Worm (Caenorhabditis elegans) whole organism, L2 larva: Measurements from ENCODE around the gene srg-30.
A peak's percentile ranks its signal among the peaks of the same experiment; 100 is the strongest.

Source experiments
- F13H6.1 ChIP-seq: sonication (generic microtip); optimal IDR thresholded peaks from 2 replicates; lab custom pipeline; 2016; ENCODE audit warnings: missing genetic modification characterization, missing compliant biosample characterization
- R02D3.7 ChIP-seq: fragments of 150-350 bp; optimal IDR thresholded peaks from 2 replicates; lab custom pipeline; 2014; ENCODE audit warnings: missing biosample characterization, missing genetic modification characterization
- ZK546.5 ChIP-seq: sonication (generic microtip); optimal IDR thresholded peaks from 2 replicates; lab custom pipeline; 2017; ENCODE audit warnings: missing biosample characterization, missing genetic modification characterization
- alr-1 ChIP-seq: fragments of 150-350 bp; optimal IDR thresholded peaks from 2 replicates; lab custom pipeline; 2014; ENCODE audit warnings: missing biosample characterization, missing genetic modification characterization
- ama-1 ChIP-seq: fragments of 150-350 bp; optimal IDR thresholded peaks from 2 replicates; lab custom pipeline; 2018; ENCODE audit warnings: inconsistent platforms
- blmp-1 ChIP-seq: sonication (generic microtip); optimal IDR thresholded peaks from 2 replicates; lab custom pipeline; 2017; ENCODE audit warnings: missing genetic modification characterization, mild to moderate bottlenecking, missing compliant biosample characterization, antibody characterized with exemption, moderate library complexity; ENCODE audit not compliant: insufficient read depth
- crh-2 ChIP-seq: sonication (generic microtip); optimal IDR thresholded peaks from 2 replicates; lab custom pipeline; 2017; ENCODE audit warnings: missing biosample characterization, missing genetic modification characterization
- egl-27 ChIP-seq: sonication (generic microtip); optimal IDR thresholded peaks from 3 replicates; lab custom pipeline; 2017; ENCODE audit warnings: missing biosample characterization, missing genetic modification reagents, missing genetic modification characterization
- elt-1 ChIP-seq: fragments of 150-350 bp; optimal IDR thresholded peaks from 2 replicates; lab custom pipeline; 2014; ENCODE audit warnings: missing biosample characterization, missing genetic modification characterization
- elt-3 ChIP-seq: sonication (generic microtip); optimal IDR thresholded peaks from 2 replicates; lab custom pipeline; 2017; ENCODE audit warnings: missing biosample characterization, missing genetic modification characterization
- fos-1 ChIP-seq: fragments of 150-350 bp; optimal IDR thresholded peaks from 2 replicates; lab custom pipeline; 2014; ENCODE audit warnings: missing biosample characterization, missing genetic modification characterization
- gmeb-1 ChIP-seq: fragments of 150-350 bp; optimal IDR thresholded peaks from 2 replicates; lab custom pipeline; 2014; ENCODE audit warnings: missing biosample characterization, missing genetic modification characterization
- lin-11 ChIP-seq: fragments of 150-350 bp; sonication (generic microtip); optimal IDR thresholded peaks from 2 replicates; lab custom pipeline; 2014; ENCODE audit warnings: missing biosample characterization, missing genetic modification characterization, inconsistent platforms, mixed read lengths
- lin-13 ChIP-seq: fragments of 150-350 bp; optimal IDR thresholded peaks from 2 replicates; lab custom pipeline; 2014; ENCODE audit warnings: missing biosample characterization, missing genetic modification reagents, missing genetic modification characterization
- lin-39 ChIP-seq: fragments of 150-350 bp; optimal IDR thresholded peaks from 2 replicates; lab custom pipeline; 2014; ENCODE audit warnings: missing biosample characterization, missing genetic modification reagents, missing genetic modification characterization
- mab-5 ChIP-seq: fragments of 150-350 bp; optimal IDR thresholded peaks from 2 replicates; lab custom pipeline; 2014; ENCODE audit warnings: missing biosample characterization, missing genetic modification characterization
- mbf-1 ChIP-seq: sonication (generic microtip); optimal IDR thresholded peaks from 2 replicates; lab custom pipeline; 2017; ENCODE audit warnings: missing biosample characterization, missing genetic modification characterization
- mdl-1 ChIP-seq, 2 experiments: fragments of 150-350 bp in 1 of 2; sonication (generic microtip) in 1 of 2; optimal IDR thresholded peaks; 2 replicates each; lab custom pipeline; 2017; ENCODE audit warnings: missing biosample characterization in 2 of 2, missing genetic modification characterization in 2 of 2
- nhr-10 ChIP-seq: sonication (generic microtip); optimal IDR thresholded peaks from 2 replicates; lab custom pipeline; 2017; ENCODE audit warnings: missing biosample characterization, missing genetic modification characterization
- nhr-11 ChIP-seq: fragments of 150-350 bp; optimal IDR thresholded peaks from 2 replicates; lab custom pipeline; 2014; ENCODE audit warnings: missing biosample characterization, missing genetic modification characterization
- nhr-129 ChIP-seq: fragments of 150-350 bp; optimal IDR thresholded peaks from 2 replicates; lab custom pipeline; 2014; ENCODE audit warnings: missing biosample characterization, missing genetic modification characterization
- nhr-23 ChIP-seq: fragments of 150-350 bp; optimal IDR thresholded peaks from 2 replicates; lab custom pipeline; 2014; ENCODE audit warnings: missing biosample characterization, missing genetic modification reagents, missing genetic modification characterization
- nhr-237 ChIP-seq: fragments of 150-350 bp; optimal IDR thresholded peaks from 2 replicates; lab custom pipeline; 2014; ENCODE audit warnings: missing biosample characterization, missing genetic modification characterization
- nhr-25 ChIP-seq: fragments of 150-350 bp; sonication (generic microtip); optimal IDR thresholded peaks from 3 replicates; lab custom pipeline; 2014; ENCODE audit warnings: missing biosample characterization, missing genetic modification characterization
- peb-1 ChIP-seq: fragments of 150-350 bp; optimal IDR thresholded peaks from 2 replicates; lab custom pipeline; 2014; ENCODE audit warnings: missing biosample characterization, missing genetic modification characterization
- sem-4 ChIP-seq: fragments of 150-350 bp; optimal IDR thresholded peaks from 2 replicates; lab custom pipeline; 2014; ENCODE audit warnings: missing biosample characterization, missing genetic modification reagents, missing genetic modification characterization
- skn-1 ChIP-seq: sonication (generic microtip); optimal IDR thresholded peaks from 2 replicates; lab custom pipeline; 2017; ENCODE audit warnings: missing biosample characterization, missing genetic modification characterization
- sma-3 ChIP-seq: sonication (generic microtip); optimal IDR thresholded peaks from 2 replicates; lab custom pipeline; 2016; ENCODE audit warnings: missing genetic modification reagents, missing genetic modification characterization, missing compliant biosample characterization
- sma-9 ChIP-seq, 2 experiments: fragments of 150-350 bp in 1 of 2; sonication (generic microtip) in 1 of 2; optimal IDR thresholded peaks; 2 replicates each; lab custom pipeline; 2014 to 2016; ENCODE audit warnings: missing genetic modification characterization in 2 of 2, mild to moderate bottlenecking in 1 of 2, missing biosample characterization in 1 of 2, missing compliant biosample characterization in 1 of 2, missing genetic modification reagents in 1 of 2, moderate library complexity in 1 of 2
- snpc-4 ChIP-seq: fragments of 150-350 bp; optimal IDR thresholded peaks from 2 replicates; lab custom pipeline; 2014; ENCODE audit warnings: missing biosample characterization, missing genetic modification characterization
- unc-62 ChIP-seq: fragments of 150-350 bp; optimal IDR thresholded peaks from 2 replicates; lab custom pipeline; 2014; ENCODE audit warnings: missing biosample characterization, missing genetic modification reagents, missing genetic modification characterization
- zag-1 ChIP-seq: fragments of 150-350 bp; optimal IDR thresholded peaks from 2 replicates; lab custom pipeline; 2014; ENCODE audit warnings: missing biosample characterization, missing genetic modification characterization
- ztf-1 ChIP-seq: fragments of 200-800 bp; sonication (Bioruptor generic); conservative IDR thresholded peaks from 2 replicates; pipeline ENCODE4 v1.3.6; 2022; ENCODE audit warnings: missing genetic modification characterization, missing compliant biosample characterization
- ztf-11 ChIP-seq: sonication (generic microtip); optimal IDR thresholded peaks from 2 replicates; lab custom pipeline; 2017; ENCODE audit warnings: missing biosample characterization, missing genetic modification characterization
- ztf-4 ChIP-seq: fragments of 150-350 bp; optimal IDR thresholded peaks from 2 replicates; lab custom pipeline; 2014; ENCODE audit warnings: missing biosample characterization, missing genetic modification characterization

The srg-30 gene

ce11 chrV:6753257-6753656, 35.1 kb upstream of the srg-30 start:
- no peak for TF ChIP-seq snpc-4 (tag; lab: Kevin White, UChicago)
- no peak for TF ChIP-seq elt-3 (tag; lab: Kevin White, UChicago)
- no peak for TF ChIP-seq ztf-4 (tag; lab: Kevin White, UChicago)
- TF ChIP-seq R02D3.7 (tag; lab: Kevin White, UChicago) = no peak
- no peak for TF ChIP-seq lin-13
- no peak for TF ChIP-seq egl-27 (tag; lab: Kevin White, UChicago)
- TF ChIP-seq ztf-11 (tag; lab: Kevin White, UChicago) = no peak
- no peak for TF ChIP-seq F13H6.1 (tag; lab: Kevin White, UChicago)
- no peak for TF ChIP-seq peb-1 (tag; lab: Kevin White, UChicago)
- TF ChIP-seq lin-39 (tag; lab: Kevin White, UChicago) = no peak
- no peak for TF ChIP-seq ama-1 (lab: Kevin White, UChicago)
- TF ChIP-seq elt-1 (tag; lab: Kevin White, UChicago) = no peak
- no peak for TF ChIP-seq ZK546.5
- no peak for TF ChIP-seq nhr-10 (tag; lab: Kevin White, UChicago)
- no peak for TF ChIP-seq alr-1 (tag; lab: Kevin White, UChicago)
- TF ChIP-seq nhr-11 (tag; lab: Kevin White, UChicago) = no peak
- no peak for TF ChIP-seq fos-1 (tag; lab: Kevin White, UChicago)
- no peak for TF ChIP-seq crh-2 (tag; lab: Kevin White, UChicago)
- no peak for TF ChIP-seq skn-1 (tag; lab: Kevin White, UChicago)

ce11 chrV:6751493-6752100, 33.5 kb upstream of the srg-30 start:
- TF ChIP-seq ZK546.5 (no peak), egl-27 (tag; lab: Kevin White, UChicago) (no peak), sma-9 (GFP tag; optimal IDR thresholded peaks at IDR 0.05; lab: Kevin White, UChicago) (peak; percentile 52), sma-9 (tag; optimal IDR thresholded peaks at IDR 0.05; lab: Kevin White, UChicago) (no peak), nhr-129 (peak; percentile 34), mbf-1 (no peak), F13H6.1 (tag; lab: Kevin White, UChicago) (peak; percentile 46), mab-5 (peak; percentile 34), fos-1 (tag; lab: Kevin White, UChicago) (no peak)

- no peak for TF ChIP-seq unc-62
- no peak for TF ChIP-seq nhr-10 (tag; lab: Kevin White, UChicago)
- no peak for TF ChIP-seq elt-1 (tag; lab: Kevin White, UChicago)
- no peak for TF ChIP-seq mab-5
- no peak for TF ChIP-seq gmeb-1 (tag; lab: Kevin White, UChicago)
- no peak for TF ChIP-seq fos-1 (tag; lab: Kevin White, UChicago)
- TF ChIP-seq sma-9 (GFP tag; optimal IDR thresholded peaks at IDR 0.05; lab: Kevin White, UChicago) = no peak
- TF ChIP-seq sma-9 (tag; optimal IDR thresholded peaks at IDR 0.05; lab: Kevin White, UChicago) = no peak
- TF ChIP-seq sem-4 = no peak
- peak; percentile 88 for TF ChIP-seq blmp-1 (tag; lab: Kevin White, UChicago)
- TF ChIP-seq, all 48 proteins: peak for 1
These were observed 26.6 kb upstream of the srg-30 start, which contains the start of gene T25F10.3 for ce11 chrV:6744774-6745173. T25F10.3 (plus strand) TSS chrV:6745081.

- TF ChIP-seq zag-1 (tag; lab: Kevin White, UChicago) (no peak), nhr-25 (peak; percentile 56), blmp-1 (tag; lab: Kevin White, UChicago) (peak; percentile 94), nhr-237 (no peak), R02D3.7 (tag; lab: Kevin White, UChicago) (no peak)
These were observed 18.7 kb upstream of the srg-30 start for ce11 chrV:6736877-6737276.

- TF ChIP-seq ztf-1 (GFP tag; lab: Robert Waterston, UW) (no peak), nhr-25 (peak; percentile 51)
These were observed 18.0 kb upstream of the srg-30 start for ce11 chrV:6736108-6736507.

- TF ChIP-seq crh-2 (tag; lab: Kevin White, UChicago) (no peak), sma-3 (GFP tag; lab: Kevin White, UChicago) (no peak), sma-9 (GFP tag; optimal IDR thresholded peaks at IDR 0.05; lab: Kevin White, UChicago) (no peak), sma-9 (tag; optimal IDR thresholded peaks at IDR 0.05; lab: Kevin White, UChicago) (no peak), mdl-1 (tag; optimal IDR thresholded peaks at IDR 0.05; lab: Kevin White, UChicago) (no peak), egl-27 (tag; lab: Kevin White, UChicago) (no peak), skn-1 (tag; lab: Kevin White, UChicago) (no peak), lin-11 (tag; lab: Kevin White, UChicago) (no peak), nhr-23 (tag; lab: Kevin White, UChicago) (no peak), alr-1 (tag; lab: Kevin White, UChicago) (no peak), unc-62 (no peak)
- TF ChIP-seq, all 48 proteins: peak for 0
These were observed 14.9 kb upstream of the srg-30 start, which contains the start of gene grl-8 for ce11 chrV:6732995-6733394. grl-8 (minus strand) TSS chrV:6733095.
